Fruit fly (Drosophila melanogaster) whole organism, embryonic: ENCODE measurements around the gene Mal-B2.

Source experiments
- Aef1 ChIP-seq: fragments of 200-800 bp; sonication (Bioruptor generic); IDR thresholded peaks from 3 replicates; pipeline ENCODE4 v1.3.6; 2022; ENCODE audit warnings: missing biosample characterization, missing genetic modification characterization
- Awh ChIP-seq: fragments of 200-800 bp; sonication (Bioruptor generic); IDR thresholded peaks from 2 replicates; pipeline ENCODE4, ENCODE4 v1.3.6; 2022; ENCODE audit warnings: missing biosample characterization, missing genetic modification characterization
- C15 ChIP-seq: fragments of 200-800 bp; sonication (Bioruptor generic); IDR thresholded peaks from 3 replicates; pipeline ENCODE4 v1.3.6; 2022; ENCODE audit warnings: missing biosample characterization, missing genetic modification characterization
- CG13894 ChIP-seq: fragments of 200-800 bp; sonication (Bioruptor generic); optimal IDR thresholded peaks from 3 replicates; lab custom pipeline; 2018; ENCODE audit warnings: missing biosample characterization, mild to moderate bottlenecking, missing genetic modification characterization, moderate library complexity
- CG14441 ChIP-seq: fragments of 200-800 bp; sonication (Bioruptor generic); IDR thresholded peaks from 2 replicates; pipeline ENCODE4 v1.3.6; 2022; ENCODE audit warnings: missing biosample characterization, missing genetic modification characterization
- CG15073 ChIP-seq: fragments of 200-800 bp; sonication (Bioruptor generic); optimal IDR thresholded peaks from 2 replicates; lab custom pipeline; 2016; ENCODE audit warnings: missing biosample characterization, missing genetic modification characterization
- CG17802 ChIP-seq: fragments of 200-800 bp; sonication (Bioruptor generic); optimal IDR thresholded peaks from 2 replicates; lab custom pipeline; 2018; ENCODE audit warnings: missing biosample characterization, mild to moderate bottlenecking, missing genetic modification characterization, moderate library complexity
- CG2120 ChIP-seq: fragments of 200-800 bp; sonication (Bioruptor generic); optimal IDR thresholded peaks from 3 replicates; lab custom pipeline; 2016; ENCODE audit warnings: missing biosample characterization, missing genetic modification characterization
- CG4328 ChIP-seq: fragments of 200-800 bp; sonication (Bioruptor generic); optimal IDR thresholded peaks from 3 replicates; lab custom pipeline; 2017; ENCODE audit warnings: missing biosample characterization, missing genetic modification reagents, missing genetic modification characterization
- CG4730 ChIP-seq: fragments of 200-800 bp; sonication (Bioruptor generic); IDR thresholded peaks from 2 replicates; pipeline ENCODE4 v1.3.6; 2022; ENCODE audit warnings: missing biosample characterization, missing genetic modification characterization
- CG9932 ChIP-seq: fragments of 200-800 bp; sonication (Bioruptor generic); IDR thresholded peaks from 2 replicates; pipeline ENCODE4 v1.3.6; 2022; ENCODE audit warnings: missing biosample characterization, missing genetic modification characterization
- Dfd ChIP-seq, 2 experiments: fragments of >200 bp; optimal IDR thresholded peaks; 2 replicates each; lab custom pipeline; 2017; ENCODE audit warnings: missing biosample characterization in 2 of 2, missing genetic modification characterization in 2 of 2
- Dip3 ChIP-seq: fragments of 200-800 bp; sonication (Bioruptor generic); optimal IDR thresholded peaks from 3 replicates; lab custom pipeline; 2016; ENCODE audit warnings: missing biosample characterization, missing genetic modification characterization
- Ets65A ChIP-seq: fragments of 200-800 bp; sonication (Bioruptor generic); peaks from one replicate; lab custom pipeline; 2016; ENCODE audit warnings: missing biosample characterization, missing genetic modification characterization
- Hmr ChIP-seq: fragments of 200-800 bp; sonication (Bioruptor generic); optimal IDR thresholded peaks from 3 replicates; lab custom pipeline; 2017; ENCODE audit warnings: mild to moderate bottlenecking, missing biosample characterization, missing genetic modification reagents, missing genetic modification characterization
- Hr78 ChIP-seq, 2 experiments: fragments of 200-800 bp in 1 of 2; fragments of >200 bp in 1 of 2; sonication (Bioruptor generic) in 1 of 2; optimal IDR thresholded peaks; 2 replicates each; lab custom pipeline; 2017 to 2019; ENCODE audit warnings: missing biosample characterization in 2 of 2, missing genetic modification characterization in 2 of 2, mild to moderate bottlenecking in 1 of 2, moderate library complexity in 1 of 2
- Kr ChIP-seq: fragments of 200-800 bp; sonication (Bioruptor generic); optimal IDR thresholded peaks from 2 replicates; lab custom pipeline; 2017; ENCODE audit warnings: missing biosample characterization, mild to moderate bottlenecking, missing genetic modification characterization
- Mad ChIP-seq: fragments of 200-800 bp; sonication (Bioruptor generic); optimal IDR thresholded peaks from 2 replicates; lab custom pipeline; 2016; ENCODE audit warnings: missing biosample characterization, missing genetic modification characterization
- Mes4 ChIP-seq: fragments of 200-800 bp; sonication (Bioruptor generic); optimal IDR thresholded peaks from 2 replicates; lab custom pipeline; 2016; ENCODE audit warnings: missing biosample characterization, missing genetic modification characterization
- NC2α ChIP-seq: fragments of 200-800 bp; sonication (Bioruptor generic); optimal IDR thresholded peaks from 2 replicates; lab custom pipeline; 2016; ENCODE audit warnings: missing biosample characterization, missing genetic modification characterization
- Oli ChIP-seq: fragments of 200-800 bp; sonication (Bioruptor generic); optimal IDR thresholded peaks from 2 replicates; lab custom pipeline; 2018; ENCODE audit warnings: missing biosample characterization, mild to moderate bottlenecking, missing genetic modification characterization, moderate library complexity
- Sox100B ChIP-seq: fragments of 200-800 bp; sonication (Bioruptor generic); optimal IDR thresholded peaks from 3 replicates; lab custom pipeline; 2018; ENCODE audit warnings: missing biosample characterization, mild to moderate bottlenecking, missing genetic modification characterization
- Xrp1 ChIP-seq: fragments of 200-800 bp; sonication (Bioruptor generic); IDR thresholded peaks from 2 replicates; pipeline ENCODE4 v1.3.6; 2022; ENCODE audit warnings: missing biosample characterization, missing genetic modification characterization
- YL-1 ChIP-seq: fragments of 200-800 bp; sonication (Bioruptor generic); optimal IDR thresholded peaks from 3 replicates; lab custom pipeline; 2017; ENCODE audit warnings: missing biosample characterization, mild to moderate bottlenecking, missing genetic modification characterization
- ash1 ChIP-seq: fragments of 200-800 bp; sonication (Bioruptor generic); optimal IDR thresholded peaks from 2 replicates; lab custom pipeline; 2018; ENCODE audit warnings: missing biosample characterization, mild to moderate bottlenecking, missing genetic modification characterization
- bowl ChIP-seq: fragments of 200-800 bp; sonication (Bioruptor generic); IDR thresholded peaks from 2 replicates; pipeline ENCODE4 v1.3.6; 2022; ENCODE audit warnings: missing biosample characterization, missing genetic modification characterization
- ci ChIP-seq: fragments of 200-800 bp; sonication (Bioruptor generic); IDR thresholded peaks from 3 replicates; pipeline ENCODE4 v1.3.6; 2022; ENCODE audit warnings: missing biosample characterization, missing genetic modification characterization
- crol ChIP-seq: fragments of 200-800 bp; sonication (Bioruptor generic); IDR thresholded peaks from 2 replicates; pipeline ENCODE4 v1.3.6; 2022; ENCODE audit warnings: missing biosample characterization, missing genetic modification characterization
- emc ChIP-seq: fragments of 200-800 bp; sonication (Bioruptor generic); optimal IDR thresholded peaks from 2 replicates; lab custom pipeline; 2016; ENCODE audit warnings: missing biosample characterization, missing genetic modification characterization
- exex ChIP-seq: fragments of 200-800 bp; sonication (Bioruptor generic); optimal IDR thresholded peaks from 4 replicates; lab custom pipeline; 2018; ENCODE audit warnings: missing biosample characterization, mild to moderate bottlenecking, missing genetic modification characterization, moderate library complexity
- kay ChIP-seq: fragments of 200-800 bp; sonication (Bioruptor generic); optimal IDR thresholded peaks from 2 replicates; lab custom pipeline; 2016; ENCODE audit warnings: missing biosample characterization, missing genetic modification characterization
- p53 ChIP-seq: fragments of 200-800 bp; sonication (Bioruptor generic); optimal IDR thresholded peaks from 2 replicates; lab custom pipeline; 2016; ENCODE audit warnings: missing biosample characterization, missing genetic modification characterization
- pros ChIP-seq: fragments of 200-800 bp; sonication (Bioruptor generic); optimal IDR thresholded peaks from 3 replicates; lab custom pipeline; 2019; ENCODE audit warnings: missing biosample characterization, mild to moderate bottlenecking, missing genetic modification characterization, moderate library complexity
- sc ChIP-seq, 3 experiments: fragments of >200 bp in 2 of 3; fragments of 200-800 bp in 1 of 3; sonication (Bioruptor generic) in 1 of 3; optimal IDR thresholded peaks; 2 replicates in 2 of 3; 3 replicates in 1 of 3; lab custom pipeline; 2017; ENCODE audit warnings: mild to moderate bottlenecking in 1 of 3, missing biosample characterization in 1 of 3, missing genetic modification characterization in 1 of 3, missing genetic modification reagents in 1 of 3
- sens-2 ChIP-seq: fragments of 200-800 bp; sonication (Bioruptor generic); IDR thresholded peaks from 2 replicates; pipeline ENCODE4 v1.3.6; 2022; ENCODE audit warnings: missing biosample characterization, missing genetic modification characterization
- seq ChIP-seq: fragments of 200-800 bp; sonication (Bioruptor generic); IDR thresholded peaks from 2 replicates; pipeline ENCODE4 v1.3.6; 2022; ENCODE audit warnings: missing biosample characterization, missing genetic modification characterization
- shn ChIP-seq: fragments of 200-800 bp; sonication (Bioruptor generic); optimal IDR thresholded peaks from 3 replicates; lab custom pipeline; 2016; ENCODE audit warnings: missing biosample characterization, missing genetic modification characterization
- slbo ChIP-seq: fragments of 200-800 bp; sonication (Bioruptor generic); IDR thresholded peaks from 2 replicates; pipeline ENCODE4 v1.3.6; 2022; ENCODE audit warnings: missing biosample characterization, missing genetic modification characterization
- ssp ChIP-seq: fragments of 200-800 bp; sonication (Bioruptor generic); IDR thresholded peaks from 2 replicates; pipeline ENCODE4 v1.3.6; 2022; ENCODE audit warnings: missing biosample characterization, missing genetic modification characterization
- zen2 ChIP-seq: fragments of 200-800 bp; sonication (Bioruptor generic); IDR thresholded peaks from 3 replicates; pipeline ENCODE4 v1.3.6; 2022; ENCODE audit warnings: missing biosample characterization, missing genetic modification characterization; ENCODE audit not compliant: partially characterized antibody

Gene Mal-B2

DNA sequence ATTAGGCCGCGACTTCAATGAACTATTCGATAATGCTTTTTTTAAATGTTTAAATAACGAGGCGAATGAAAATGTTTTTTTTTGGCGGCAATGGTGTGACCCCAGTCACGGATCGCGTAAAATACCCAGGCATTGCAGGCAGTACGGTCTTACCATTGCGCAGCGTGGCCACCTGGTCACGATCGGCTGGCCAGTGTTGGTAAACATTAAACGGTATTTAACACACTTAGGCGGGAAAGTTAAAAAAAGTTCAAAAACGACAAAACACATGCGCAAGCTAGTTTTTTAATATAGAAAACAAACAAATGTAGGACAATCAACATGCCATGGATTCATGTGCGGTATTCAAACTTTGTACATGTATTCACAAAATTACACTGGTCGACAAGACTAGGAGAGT lies 20.5 kb upstream of the Mal-B2 start, which contains the start of gene esc (continued):
- TF ChIP-seq ash1 (GFP tag; lab: Kevin White, UChicago) (no peak), Dfd (GFP tag; optimal IDR thresholded peaks at IDR 0.05; lab: Kevin White, UChicago) (no peak), slbo (GFP tag; lab: Robert Waterston, UW) (peak; percentile 39; the same call in 1 of the 2 replicates)
- TF ChIP-seq, all 482 proteins: peak for 121

DNA sequence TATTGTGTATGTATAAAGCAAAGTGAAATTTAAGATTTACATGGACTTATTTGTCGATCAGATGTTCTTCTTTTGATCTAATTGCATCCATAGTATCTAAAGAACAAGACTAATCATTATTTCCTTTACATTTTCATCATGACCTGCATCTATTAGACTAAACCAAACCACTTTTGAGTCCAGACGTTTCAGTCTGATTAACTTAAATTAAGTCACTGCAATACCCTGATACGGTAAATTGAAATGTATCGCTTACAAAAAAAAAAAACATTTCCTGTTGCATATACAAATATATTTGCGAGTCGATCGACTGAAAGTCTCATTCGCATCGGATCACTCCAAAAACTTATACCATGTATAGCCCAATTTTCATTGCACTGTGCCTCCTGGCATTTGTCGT lies 16.0 kb upstream of the Mal-B2 start, which contains the start of gene CG45011:
Gene CG45011 (plus strand): TSS at position 301 of the 400 bp plus-strand sequence.
- TF ChIP-seq NC2α: no peak
- TF ChIP-seq pros: no peak
- TF ChIP-seq Xrp1 (GFP tag; lab: Robert Waterston, UW): no peak
- no peak for TF ChIP-seq YL-1
- no peak for TF ChIP-seq Sox100B
- TF ChIP-seq ash1 (GFP tag; lab: Kevin White, UChicago): no peak
- no peak for TF ChIP-seq Hr78 (GFP tag; optimal IDR thresholded peaks at IDR 0.05; lab: Kevin White, UChicago)
- TF ChIP-seq C15 (GFP tag; lab: Robert Waterston, UW): no peak

dm6 chr2L:11834308-11834707 lies 15.4 kb upstream of the Mal-B2 start, which contains the start of gene CG45012:
Gene CG45012 (plus strand): TSS chr2L:11834608.
- no peak for TF ChIP-seq CG14441 (GFP tag; lab: Robert Waterston, UW)
- no peak for TF ChIP-seq Kr (GFP tag; lab: Kevin White, UChicago)
- no peak for TF ChIP-seq CG17802
- no peak for TF ChIP-seq sens-2 (GFP tag; lab: Robert Waterston, UW)
- TF ChIP-seq crol (GFP tag; lab: Robert Waterston, UW): no peak
- TF ChIP-seq Oli: no peak
- TF ChIP-seq CG15073: no peak
- TF ChIP-seq CG13894 (tag; lab: Kevin White, UChicago): no peak
- no peak for TF ChIP-seq bowl (GFP tag; lab: Robert Waterston, UW)
- no peak for TF ChIP-seq Dip3 (GFP tag; lab: Kevin White, UChicago)
- no peak for TF ChIP-seq Mes4 (GFP tag; lab: Kevin White, UChicago)
- TF ChIP-seq zen2: no peak
- no peak for TF ChIP-seq CG4730 (GFP tag; lab: Robert Waterston, UW)
- no peak for TF ChIP-seq CG2120
- no peak for TF ChIP-seq CG4328 (GFP tag; lab: Kevin White, UChicago)
- no peak for TF ChIP-seq Awh (GFP tag; lab: Robert Waterston, UW)
- TF ChIP-seq, all 482 proteins: peak for 0

- TF ChIP-seq Ets65A: peak; percentile 4
- no peak for TF ChIP-seq Mad (GFP tag; lab: Kevin White, UChicago)
- no peak for TF ChIP-seq kay (GFP tag; lab: Kevin White, UChicago)
Observed at dm6 chr2L:11836943-11837342, 12.8 kb upstream of the Mal-B2 start, which contains the start of gene Sfp33A4. Gene Sfp33A4 (plus strand): TSS chr2L:11837243.

DNA sequence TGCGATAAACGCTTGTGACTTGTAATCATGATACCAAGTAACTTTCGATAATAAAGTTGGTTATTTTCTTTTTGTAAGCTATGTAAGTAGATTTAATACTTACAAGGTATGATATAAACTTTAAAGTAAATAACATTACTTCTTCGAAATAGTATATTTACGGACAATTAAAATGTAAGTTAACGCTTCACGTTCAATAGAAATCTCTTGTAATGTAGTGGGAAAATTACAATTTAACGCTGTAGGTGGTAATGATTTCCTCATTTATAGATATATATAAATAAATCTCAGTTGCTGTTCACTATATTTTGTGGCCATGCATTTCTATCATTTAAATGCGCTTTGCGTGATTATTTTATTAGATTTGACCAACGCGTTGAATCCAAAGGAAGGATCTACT lies 12.3 kb upstream of the Mal-B2 start, which contains the start of gene Sfp33A2:
Gene Sfp33A2 (plus strand): TSS at position 301 of the 400 bp plus-strand sequence.
- TF ChIP-seq Aef1 (GFP tag; lab: Robert Waterston, UW) (no peak), emc (GFP tag; lab: Kevin White, UChicago) (no peak), exex (no peak), CG9932 (GFP tag; lab: Robert Waterston, UW) (no peak), seq (GFP tag; lab: Robert Waterston, UW) (no peak), sc (optimal IDR thresholded peaks at IDR 0.05; lab: Kevin White, UChicago) (no peak), sc (GFP tag; optimal IDR thresholded peaks at IDR 0.05; lab: Kevin White, UChicago) (no peak), ssp (GFP tag; lab: Robert Waterston, UW) (no peak), ci (GFP tag; lab: Robert Waterston, UW) (no peak), p53 (GFP tag; lab: Kevin White, UChicago) (no peak), shn (GFP tag; lab: Kevin White, UChicago) (no peak), Hmr (GFP tag; lab: Kevin White, UChicago) (no peak)
